Worm (Caenorhabditis elegans): ENCODE data around the gene C30A5.10.

DNA sequence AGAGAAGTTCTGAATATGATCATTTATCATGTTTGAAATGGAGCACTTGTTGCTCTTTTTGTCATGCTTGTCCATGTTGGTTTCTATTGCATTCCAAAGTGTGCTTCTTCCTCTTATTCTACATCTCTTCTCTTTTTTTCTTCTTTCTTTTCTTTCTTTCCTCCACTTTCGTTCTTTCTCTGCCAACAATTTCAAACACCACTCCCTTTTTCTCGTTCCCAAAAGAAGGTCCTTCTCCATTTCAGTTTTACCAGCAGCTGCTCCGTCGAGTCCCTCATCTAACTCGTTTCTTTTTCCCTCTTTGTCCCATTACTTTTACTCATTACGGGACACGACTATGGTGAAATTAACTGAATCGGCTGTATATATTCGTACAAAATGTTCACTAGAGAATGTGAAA is 45.3 kb upstream of the C30A5.10 start, which contains the start of gene F09G8.5:
- no peak for TF ChIP-seq snpc-4 (tag; optimal IDR thresholded peaks at IDR 0.05)
- no peak for TF ChIP-seq nhr-11 (tag; optimal IDR thresholded peaks at IDR 0.05)
- TF ChIP-seq madf-9 (GFP tag; conservative IDR thresholded peaks at IDR 0.05) = no peak
- TF ChIP-seq daf-8 (GFP tag; IDR thresholded peaks at IDR 0.05) = no peak
- no peak for TF ChIP-seq lir-3 (tag; optimal IDR thresholded peaks at IDR 0.05)
- TF ChIP-seq aha-1 (tag) = no peak
- no peak for TF ChIP-seq nhr-77 (tag; optimal IDR thresholded peaks at IDR 0.05)
- TF ChIP-seq egl-27 (tag; optimal IDR thresholded peaks at IDR 0.05) = no peak
- TF ChIP-seq ztf-11 (tag; optimal IDR thresholded peaks at IDR 0.05) = no peak
- TF ChIP-seq fkh-10 (GFP tag; optimal IDR thresholded peaks at IDR 0.05) = no peak

Measured in whole organism, L4 larva.